Worm (Caenorhabditis elegans) whole organism, L1 larva: Measurements from ENCODE around the gene eel-1.

Experiments used
- aly-2 ChIP-seq: fragments of 150-350 bp; optimal IDR thresholded peaks from 2 replicates; lab custom pipeline; 2014; ENCODE audit warnings: missing biosample characterization, missing genetic modification characterization
- dpl-1 ChIP-seq, 3 experiments: fragments of 150-350 bp in 2 of 3; sonication (generic microtip) in 1 of 3; optimal IDR thresholded peaks; 2 replicates each; lab custom pipeline; 2014 to 2017; ENCODE audit warnings: missing biosample characterization in 3 of 3, missing genetic modification characterization in 3 of 3, missing genetic modification reagents in 3 of 3
- jun-1 ChIP-seq: fragments of 150-350 bp; optimal IDR thresholded peaks from 2 replicates; lab custom pipeline; 2014; ENCODE audit warnings: missing biosample characterization, missing genetic modification reagents, missing genetic modification characterization
- lin-13 ChIP-seq: fragments of 150-350 bp; optimal IDR thresholded peaks from 2 replicates; lab custom pipeline; 2014; ENCODE audit warnings: missing biosample characterization, missing genetic modification reagents, missing genetic modification characterization
- zip-4 ChIP-seq: fragments of 200-800 bp; sonication (Bioruptor generic); optimal IDR thresholded peaks from 2 replicates; lab custom pipeline; 2018; ENCODE audit warnings: mild to moderate bottlenecking, missing genetic modification characterization, moderate library complexity, missing compliant biosample characterization
- ztf-11 ChIP-seq, 2 experiments: sonication (generic microtip); optimal IDR thresholded peaks; 2 replicates each; lab custom pipeline; 2016 to 2017; ENCODE audit warnings: missing genetic modification characterization in 2 of 2, missing biosample characterization in 1 of 2, missing compliant biosample characterization in 1 of 2

- no peak for TF ChIP-seq ztf-11 (tag; optimal IDR thresholded peaks at IDR 0.05; lab: Kevin White, UChicago)
- no peak for TF ChIP-seq jun-1 (tag; lab: Kevin White, UChicago)
- no peak for TF ChIP-seq zip-4
- TF ChIP-seq lin-13 (GFP tag; lab: Kevin White, UChicago), result no peak
- no peak for TF ChIP-seq dpl-1 (GFP tag; optimal IDR thresholded peaks at IDR 0.05; lab: Kevin White, UChicago)
- no peak for TF ChIP-seq aly-2 (tag; lab: Kevin White, UChicago)
These were observed 3.0 kb downstream of the eel-1 start for ce11 chrIV:3046889-3047288.
